Worm (Caenorhabditis elegans) whole organism, young adult: Measurements from ENCODE around the gene R09E12.9.

Experiments
- B0035.1 ChIP-seq: sonication (generic microtip); optimal IDR thresholded peaks from 2 replicates; lab custom pipeline; 2016; ENCODE audit warnings: missing genetic modification characterization, mild to moderate bottlenecking, missing compliant biosample characterization, missing genotype, missing genetic modification reagents
- T07F8.4 ChIP-seq: sonication (generic microtip); optimal IDR thresholded peaks from 2 replicates; lab custom pipeline; 2016; ENCODE audit warnings: mild to moderate bottlenecking, missing genetic modification characterization, moderate library complexity, missing compliant biosample characterization
- Y95B8A.8 ChIP-seq: fragments of 200-800 bp; sonication (Bioruptor generic); IDR thresholded peaks from 2 replicates; pipeline ENCODE4 v1.3.6; 2022; ENCODE audit warnings: missing genetic modification reagents, missing genetic modification characterization, missing compliant biosample characterization
- cebp-1 ChIP-seq, 2 experiments: fragments of 200-800 bp in 1 of 2; sonication (Bioruptor generic) in 1 of 2; sonication (generic microtip) in 1 of 2; IDR thresholded peaks in 1 of 2; optimal IDR thresholded peaks in 1 of 2; 2 replicates each; pipeline versions ENCODE4 v1.3.6 to Lab custom; 2017 to 2022; ENCODE audit warnings: missing compliant biosample characterization in 2 of 2, missing genetic modification characterization in 2 of 2, mild to moderate bottlenecking in 1 of 2, missing genetic modification reagents in 1 of 2, moderate library complexity in 1 of 2
- efl-1 ChIP-seq: fragments of 150-350 bp; optimal IDR thresholded peaks from 2 replicates; lab custom pipeline; 2014; ENCODE audit warnings: missing biosample characterization, missing genetic modification reagents, missing genetic modification characterization
- ets-4 ChIP-seq: fragments of 200-800 bp; sonication (Bioruptor generic); optimal IDR thresholded peaks from 2 replicates; lab custom pipeline; 2018; ENCODE audit warnings: mild to moderate bottlenecking, missing genetic modification characterization, missing compliant biosample characterization
- unc-62 ChIP-seq: fragments of 150-350 bp; optimal IDR thresholded peaks from 2 replicates; lab custom pipeline; 2014; ENCODE audit warnings: missing biosample characterization, missing genetic modification reagents, missing genetic modification characterization

ce11 chrV:803472-803871, 26.1 kb downstream of the R09E12.9 start:
- TF ChIP-seq cebp-1 (GFP tag; IDR thresholded peaks at IDR 0.05; lab: Robert Waterston, UW) (no peak), cebp-1 (tag; optimal IDR thresholded peaks at IDR 0.05; lab: Kevin White, UChicago) (no peak), ets-4 (GFP tag; lab: Kevin White, UChicago) (no peak), B0035.1 (tag; lab: Kevin White, UChicago) (no peak), unc-62 (GFP tag; lab: Kevin White, UChicago) (no peak), Y95B8A.8 (GFP tag; lab: Robert Waterston, UW) (no peak), T07F8.4 (tag; lab: Kevin White, UChicago) (no peak), efl-1 (GFP tag; lab: Kevin White, UChicago) (no peak)
